Worm (Caenorhabditis elegans): ENCODE results near the gene unc-41.

ce11 chrV:10007484-10007883 is 31.4 kb upstream of the unc-41 start:
- TF ChIP-seq lin-13 (GFP tag; optimal IDR thresholded peaks at IDR 0.05) (no peak), elt-3 (tag; optimal IDR thresholded peaks at IDR 0.05) (no peak), pqm-1 (tag; optimal IDR thresholded peaks at IDR 0.05) (no peak), blmp-1 (tag; optimal IDR thresholded peaks at IDR 0.05) (no peak), unc-62 (GFP tag; optimal IDR thresholded peaks at IDR 0.05) (no peak), elt-2 (tag; optimal IDR thresholded peaks at IDR 0.05) (no peak), nhr-77 (tag; optimal IDR thresholded peaks at IDR 0.05) (no peak), vab-15 (tag; optimal IDR thresholded peaks at IDR 0.05) (no peak), pag-3 (tag; optimal IDR thresholded peaks at IDR 0.05; ENCODE audit: borderline replicate concordance, insufficient read depth) (no peak)

Data from whole organism, L1 larva.